Fruit fly (Drosophila melanogaster) whole organism, adult: ENCODE measurements around the gene CG4045.

ENCODE experiments used
- CG14711 ChIP-seq: fragments of 200-800 bp; sonication (Bioruptor generic); optimal IDR thresholded peaks from 2 replicates; lab custom pipeline; 2018; ENCODE audit warnings: missing biosample characterization, mild to moderate bottlenecking, missing genetic modification characterization, moderate library complexity
- CG5204 ChIP-seq: fragments of 200-800 bp; sonication (Bioruptor generic); optimal IDR thresholded peaks from 2 replicates; lab custom pipeline; 2016; ENCODE audit warnings: missing biosample characterization, missing genetic modification characterization
- CG7101 ChIP-seq: fragments of 200-800 bp; sonication (Bioruptor generic); optimal IDR thresholded peaks from 2 replicates; lab custom pipeline; 2018; ENCODE audit warnings: missing biosample characterization, mild to moderate bottlenecking, missing genetic modification characterization, moderate library complexity
- ovo ChIP-seq: fragments of 200-800 bp; sonication (Bioruptor generic); optimal IDR thresholded peaks from 2 replicates; lab custom pipeline; 2016; ENCODE audit warnings: missing biosample characterization, missing genetic modification characterization
- pad ChIP-seq: fragments of 200-800 bp; sonication (Bioruptor generic); optimal IDR thresholded peaks from 3 replicates; lab custom pipeline; 2017; ENCODE audit warnings: missing biosample characterization, missing genetic modification characterization, mild to moderate bottlenecking, moderate library complexity, missing genetic modification reagents
- toe ChIP-seq: fragments of 200-800 bp; sonication (Bioruptor generic); optimal IDR thresholded peaks from 2 replicates; lab custom pipeline; 2016; ENCODE audit warnings: missing biosample characterization, missing genetic modification characterization

- no peak for TF ChIP-seq CG5204 (GFP tag; lab: Kevin White, UChicago)
- TF ChIP-seq ovo (GFP tag; lab: Kevin White, UChicago): no peak
- TF ChIP-seq toe (GFP tag; lab: Kevin White, UChicago): no peak
- no peak for TF ChIP-seq pad (GFP tag; lab: Kevin White, UChicago)
- TF ChIP-seq CG14711 (tag; lab: Kevin White, UChicago): peak; percentile 62
- no peak for TF ChIP-seq CG7101 (tag; lab: Kevin White, UChicago)
Observed at dm6 chrX:2061849-2062248, 13.9 kb downstream of the CG4045 start, which contains the start of gene Sik2.
